Fruit fly (Drosophila melanogaster) whole organism: ENCODE measurements around the gene Dus4.

Source experiments
- CG8478 ChIP-seq: fragments of >200 bp; optimal IDR thresholded peaks from 2 replicates; lab custom pipeline; 2018; ENCODE audit warnings: inconsistent platforms
- Dll ChIP-seq: fragments of >200 bp; optimal IDR thresholded peaks from 2 replicates; lab custom pipeline; 2017
- EcR ChIP-seq, 2 experiments: fragments of >200 bp; optimal IDR thresholded peaks; 2 replicates each; lab custom pipeline; 2017; ENCODE audit warnings: missing biosample characterization in 2 of 2, missing genetic modification characterization in 2 of 2, missing genetic modification reagents in 2 of 2
- pan ChIP-seq: fragments of >200 bp; optimal IDR thresholded peaks from 2 replicates; lab custom pipeline; 2017
- psq ChIP-seq: fragments of >200 bp; optimal IDR thresholded peaks from 2 replicates; lab custom pipeline; 2017
- usp ChIP-seq: fragments of >200 bp; optimal IDR thresholded peaks from 2 replicates; lab custom pipeline; 2017; ENCODE audit warnings: missing biosample characterization, missing genetic modification characterization, mixed read lengths

Gene Dus4

DNA sequence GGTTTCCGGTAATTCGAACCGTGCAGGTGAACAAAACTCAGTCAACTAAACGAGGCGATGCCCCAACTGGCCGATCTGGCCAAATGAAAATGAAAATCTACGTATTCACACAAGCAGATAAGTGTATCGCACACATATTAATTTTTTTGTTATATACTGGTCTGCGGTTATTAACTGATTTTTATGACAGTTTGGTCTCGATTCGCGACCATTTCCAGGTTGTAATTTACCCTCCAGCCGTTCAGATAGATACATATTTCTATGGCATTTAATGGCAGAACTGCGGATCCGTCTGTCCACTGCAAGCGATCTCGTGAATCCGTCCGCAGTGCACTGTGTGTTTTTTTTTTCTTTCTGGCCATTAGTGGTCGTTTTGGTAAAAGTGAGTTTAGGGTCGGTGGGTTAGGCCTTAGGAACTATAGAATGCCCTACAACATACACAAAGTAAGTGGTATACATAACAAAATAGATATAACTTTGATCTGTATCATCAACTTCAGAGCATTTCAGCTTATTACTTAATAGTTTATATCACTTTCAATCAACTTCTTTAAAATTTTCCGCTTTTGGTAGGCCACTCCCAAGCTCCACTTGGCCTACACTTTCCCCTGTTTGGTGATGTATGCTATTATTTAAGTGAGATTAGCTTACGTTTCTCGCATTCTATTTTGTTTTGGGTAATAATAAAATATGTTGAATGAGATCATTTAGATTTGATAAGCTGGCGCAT, 11.2 kb downstream of the Dus4 start, which contains the start of gene CG17572:
CG17572 (minus strand) TSS at position 51 of the 730 bp plus-strand sequence.
- TF ChIP-seq usp (GFP tag; lab: Kevin White, UChicago), result no peak

dm6 chr2L:19078928-19079327, 15.8 kb downstream of the Dus4 start, which contains the start of gene CG10700:
TSS of gene CG10700 (minus strand) at chr2L:19079028.
- TF ChIP-seq pan (no peak), EcR (GFP tag; optimal IDR thresholded peaks at IDR 0.05; lab: Kevin White, UChicago) (no peak), psq (lab: Kevin White, UChicago) (no peak), usp (GFP tag; lab: Kevin White, UChicago) (no peak), CG8478 (no peak), Dll (lab: Kevin White, UChicago) (no peak)

dm6 chr2L:19079742-19080141, 16.6 kb downstream of the Dus4 start:
- no peak for TF ChIP-seq pan
- no peak for TF ChIP-seq EcR (GFP tag; optimal IDR thresholded peaks at IDR 0.05; lab: Kevin White, UChicago)
- no peak for TF ChIP-seq Dll (lab: Kevin White, UChicago)
- TF ChIP-seq psq (lab: Kevin White, UChicago), result no peak
- no peak for TF ChIP-seq CG8478
- TF ChIP-seq usp (GFP tag; lab: Kevin White, UChicago), result no peak

DNA sequence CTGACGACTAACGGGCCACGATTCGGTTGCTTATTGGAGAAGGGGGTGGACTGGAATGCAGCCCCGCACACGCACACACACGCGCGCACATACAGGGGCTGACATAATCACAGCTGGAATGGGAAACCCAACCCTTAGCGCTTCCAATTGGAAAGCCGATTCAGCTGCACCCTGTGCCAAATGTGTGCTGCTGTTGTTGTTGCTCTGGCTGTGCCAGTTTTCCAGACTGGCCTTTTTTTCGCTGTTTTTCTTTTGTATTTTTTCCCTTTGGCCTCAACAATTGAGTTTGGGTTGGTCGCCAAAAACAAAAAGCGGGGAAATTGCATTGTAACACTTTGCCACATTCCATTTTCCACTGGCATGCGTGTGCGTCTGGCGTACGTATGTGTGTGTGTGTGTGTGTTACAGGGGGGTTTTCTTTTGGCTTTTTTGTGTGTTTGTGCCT, 20.2 kb downstream of the Dus4 start:
- no peak for TF ChIP-seq CG8478
- no peak for TF ChIP-seq usp (GFP tag; lab: Kevin White, UChicago)
- TF ChIP-seq pan, result no peak
- TF ChIP-seq psq (lab: Kevin White, UChicago), result no peak
- TF ChIP-seq EcR (GFP tag; optimal IDR thresholded peaks at IDR 0.05; lab: Kevin White, UChicago), result no peak
- TF ChIP-seq Dll (lab: Kevin White, UChicago), result no peak

- no peak for TF ChIP-seq Dll (lab: Kevin White, UChicago)
- TF ChIP-seq pan, result no peak
Observed at dm6 chr2L:19088895-19089294, 25.8 kb downstream of the Dus4 start.

DNA sequence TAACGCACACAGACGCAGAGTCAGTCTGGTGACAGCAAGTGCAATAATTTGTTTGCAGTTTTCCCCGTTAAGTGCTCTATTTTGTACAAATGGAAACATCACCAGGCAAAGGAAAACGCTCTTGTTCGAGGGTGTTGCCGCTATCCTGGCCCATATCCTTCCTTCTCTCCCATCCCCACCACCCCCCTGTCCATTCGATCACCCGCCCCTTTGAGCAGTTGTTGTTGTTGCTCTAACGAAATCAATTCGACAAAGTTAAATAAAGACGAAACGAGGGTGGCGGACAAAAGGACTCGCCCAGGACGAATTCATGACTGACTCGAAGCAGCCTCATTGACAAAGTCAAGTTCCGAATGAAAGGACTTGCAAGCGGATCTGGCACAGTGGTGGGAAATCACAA, 26.3 kb downstream of the Dus4 start:
- TF ChIP-seq usp (GFP tag; lab: Kevin White, UChicago) (no peak), psq (lab: Kevin White, UChicago) (no peak), CG8478 (no peak), Dll (lab: Kevin White, UChicago) (no peak)

dm6 chr2L:19093868-19094267, 30.8 kb downstream of the Dus4 start:
- TF ChIP-seq EcR (GFP tag; optimal IDR thresholded peaks at IDR 0.05; lab: Kevin White, UChicago) (no peak), pan (no peak), CG8478 (no peak), usp (GFP tag; lab: Kevin White, UChicago) (no peak), Dll (lab: Kevin White, UChicago) (no peak), psq (lab: Kevin White, UChicago) (no peak)

DNA sequence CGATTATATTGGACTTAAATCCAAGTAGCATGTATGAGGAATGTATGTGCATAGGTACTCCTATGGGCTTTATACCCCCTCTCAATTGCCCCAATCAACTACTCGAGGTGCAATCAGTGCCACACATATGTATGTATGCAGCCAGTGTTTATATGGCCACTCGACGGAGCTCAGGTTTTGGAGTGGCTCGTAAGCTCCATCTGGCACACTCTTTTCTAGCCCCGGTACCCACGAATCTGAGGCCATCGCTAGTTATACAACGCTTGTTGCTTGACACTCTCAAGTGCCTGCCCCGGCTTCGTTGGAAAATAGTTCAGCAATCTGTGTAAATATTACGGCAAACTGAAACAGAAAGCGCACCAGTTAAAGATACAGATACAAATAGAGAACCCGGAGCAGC, 33.3 kb downstream of the Dus4 start:
- TF ChIP-seq psq (lab: Kevin White, UChicago), result no peak
- no peak for TF ChIP-seq EcR (GFP tag; optimal IDR thresholded peaks at IDR 0.05; lab: Kevin White, UChicago)
- no peak for TF ChIP-seq usp (GFP tag; lab: Kevin White, UChicago)
- no peak for TF ChIP-seq Dll (lab: Kevin White, UChicago)

- TF ChIP-seq CG8478, result no peak
- no peak for TF ChIP-seq psq (lab: Kevin White, UChicago)
- TF ChIP-seq usp (GFP tag; lab: Kevin White, UChicago), result no peak
- TF ChIP-seq EcR (GFP tag; optimal IDR thresholded peaks at IDR 0.05; lab: Kevin White, UChicago), result no peak
- no peak for TF ChIP-seq Dll (lab: Kevin White, UChicago)
- no peak for TF ChIP-seq pan
Observed at dm6 chr2L:19097374-19097773, 34.3 kb downstream of the Dus4 start.

- no peak for TF ChIP-seq EcR (GFP tag; optimal IDR thresholded peaks at IDR 0.05; lab: Kevin White, UChicago)
- no peak for TF ChIP-seq CG8478
- TF ChIP-seq pan, result no peak
- TF ChIP-seq Dll (lab: Kevin White, UChicago), result no peak
- TF ChIP-seq usp (GFP tag; lab: Kevin White, UChicago), result no peak
- no peak for TF ChIP-seq psq (lab: Kevin White, UChicago)
Observed at dm6 chr2L:19098668-19099067, 35.6 kb downstream of the Dus4 start.

DNA sequence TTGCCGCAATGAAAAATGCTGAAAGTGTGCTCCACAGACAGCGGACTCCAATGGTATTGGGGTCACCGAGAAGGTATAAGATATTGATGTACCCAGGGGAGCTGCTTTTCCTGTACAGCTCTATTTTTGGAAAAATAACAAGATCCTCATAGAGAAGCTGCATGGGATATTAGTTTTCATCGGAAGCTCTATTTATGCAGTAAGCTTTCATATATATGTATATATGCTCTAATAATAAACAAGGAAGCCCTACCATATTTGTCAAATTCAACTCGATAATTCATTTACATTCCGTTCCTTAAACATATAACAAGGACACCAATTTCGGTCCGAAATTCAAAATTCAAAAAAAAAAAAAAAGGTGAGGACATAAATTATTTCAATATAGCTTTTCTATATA, 38.6 kb downstream of the Dus4 start, which contains the start of the genes CG17344 and CG43731:
CG17344 (plus strand) TSS at position 301 of the 400 bp plus-strand sequence.
CG43731 (plus strand) TSS at position 301 of the 400 bp plus-strand sequence.
- TF ChIP-seq Dll (lab: Kevin White, UChicago) (no peak), psq (lab: Kevin White, UChicago) (no peak)

- no peak for TF ChIP-seq CG8478
- TF ChIP-seq EcR (GFP tag; optimal IDR thresholded peaks at IDR 0.05; lab: Kevin White, UChicago), result no peak
- TF ChIP-seq usp (GFP tag; lab: Kevin White, UChicago), result no peak
- TF ChIP-seq psq (lab: Kevin White, UChicago), result no peak
- TF ChIP-seq pan, result no peak
- TF ChIP-seq Dll (lab: Kevin White, UChicago), result no peak
Observed at dm6 chr2L:19103176-19103921, 40.3 kb downstream of the Dus4 start.
